Worm (Caenorhabditis elegans) whole organism, L2 larva: ENCODE data around the gene F54D12.7.

Experiments used
- C34F6.9 ChIP-seq: fragments of 150-350 bp; optimal IDR thresholded peaks from 2 replicates; lab custom pipeline; 2014; ENCODE audit warnings: missing biosample characterization, missing genetic modification characterization
- F13H6.1 ChIP-seq: sonication (generic microtip); optimal IDR thresholded peaks from 2 replicates; lab custom pipeline; 2016; ENCODE audit warnings: missing genetic modification characterization, missing compliant biosample characterization
- R02D3.7 ChIP-seq: fragments of 150-350 bp; optimal IDR thresholded peaks from 2 replicates; lab custom pipeline; 2014; ENCODE audit warnings: missing biosample characterization, missing genetic modification characterization
- Y55F3AM.14 ChIP-seq: fragments of 200-800 bp; sonication (Bioruptor generic); optimal IDR thresholded peaks from 2 replicates; lab custom pipeline; 2018; ENCODE audit warnings: mild to moderate bottlenecking, missing genetic modification characterization, missing compliant biosample characterization
- ZK546.5 ChIP-seq: sonication (generic microtip); optimal IDR thresholded peaks from 2 replicates; lab custom pipeline; 2017; ENCODE audit warnings: missing biosample characterization, missing genetic modification characterization
- alr-1 ChIP-seq: fragments of 150-350 bp; optimal IDR thresholded peaks from 2 replicates; lab custom pipeline; 2014; ENCODE audit warnings: missing biosample characterization, missing genetic modification characterization
- aly-2 ChIP-seq: fragments of 150-350 bp; optimal IDR thresholded peaks from 2 replicates; lab custom pipeline; 2014; ENCODE audit warnings: missing biosample characterization, missing genetic modification characterization
- ama-1 ChIP-seq: fragments of 150-350 bp; optimal IDR thresholded peaks from 2 replicates; lab custom pipeline; 2018; ENCODE audit warnings: inconsistent platforms
- blmp-1 ChIP-seq: sonication (generic microtip); optimal IDR thresholded peaks from 2 replicates; lab custom pipeline; 2017; ENCODE audit warnings: missing genetic modification characterization, mild to moderate bottlenecking, missing compliant biosample characterization, antibody characterized with exemption, moderate library complexity; ENCODE audit not compliant: insufficient read depth
- crh-2 ChIP-seq: sonication (generic microtip); optimal IDR thresholded peaks from 2 replicates; lab custom pipeline; 2017; ENCODE audit warnings: missing biosample characterization, missing genetic modification characterization
- egl-27 ChIP-seq: sonication (generic microtip); optimal IDR thresholded peaks from 3 replicates; lab custom pipeline; 2017; ENCODE audit warnings: missing biosample characterization, missing genetic modification reagents, missing genetic modification characterization
- elt-1 ChIP-seq: fragments of 150-350 bp; optimal IDR thresholded peaks from 2 replicates; lab custom pipeline; 2014; ENCODE audit warnings: missing biosample characterization, missing genetic modification characterization
- elt-3 ChIP-seq: sonication (generic microtip); optimal IDR thresholded peaks from 2 replicates; lab custom pipeline; 2017; ENCODE audit warnings: missing biosample characterization, missing genetic modification characterization
- fos-1 ChIP-seq: fragments of 150-350 bp; optimal IDR thresholded peaks from 2 replicates; lab custom pipeline; 2014; ENCODE audit warnings: missing biosample characterization, missing genetic modification characterization
- gmeb-1 ChIP-seq: fragments of 150-350 bp; optimal IDR thresholded peaks from 2 replicates; lab custom pipeline; 2014; ENCODE audit warnings: missing biosample characterization, missing genetic modification characterization
- lin-13 ChIP-seq: fragments of 150-350 bp; optimal IDR thresholded peaks from 2 replicates; lab custom pipeline; 2014; ENCODE audit warnings: missing biosample characterization, missing genetic modification reagents, missing genetic modification characterization
- lin-39 ChIP-seq: fragments of 150-350 bp; optimal IDR thresholded peaks from 2 replicates; lab custom pipeline; 2014; ENCODE audit warnings: missing biosample characterization, missing genetic modification reagents, missing genetic modification characterization
- lsy-2 ChIP-seq, 2 experiments: fragments of 150-350 bp in 1 of 2; sonication (generic microtip) in 1 of 2; optimal IDR thresholded peaks; 2 replicates each; lab custom pipeline; 2014 to 2017; ENCODE audit warnings: missing biosample characterization in 2 of 2, missing genetic modification characterization in 2 of 2
- mbf-1 ChIP-seq: sonication (generic microtip); optimal IDR thresholded peaks from 2 replicates; lab custom pipeline; 2017; ENCODE audit warnings: missing biosample characterization, missing genetic modification characterization
- mdl-1 ChIP-seq, 2 experiments: fragments of 150-350 bp in 1 of 2; sonication (generic microtip) in 1 of 2; optimal IDR thresholded peaks; 2 replicates each; lab custom pipeline; 2017; ENCODE audit warnings: missing biosample characterization in 2 of 2, missing genetic modification characterization in 2 of 2
- nhr-10 ChIP-seq: sonication (generic microtip); optimal IDR thresholded peaks from 2 replicates; lab custom pipeline; 2017; ENCODE audit warnings: missing biosample characterization, missing genetic modification characterization
- nhr-11 ChIP-seq: fragments of 150-350 bp; optimal IDR thresholded peaks from 2 replicates; lab custom pipeline; 2014; ENCODE audit warnings: missing biosample characterization, missing genetic modification characterization
- nhr-12 ChIP-seq: fragments of 150-350 bp; optimal IDR thresholded peaks from 2 replicates; lab custom pipeline; 2014; ENCODE audit warnings: missing biosample characterization, missing genetic modification characterization
- nhr-21 ChIP-seq: fragments of 150-350 bp; optimal IDR thresholded peaks from 2 replicates; lab custom pipeline; 2014; ENCODE audit warnings: missing biosample characterization, missing genetic modification characterization
- nhr-23 ChIP-seq: fragments of 150-350 bp; optimal IDR thresholded peaks from 2 replicates; lab custom pipeline; 2014; ENCODE audit warnings: missing biosample characterization, missing genetic modification reagents, missing genetic modification characterization
- nhr-237 ChIP-seq: fragments of 150-350 bp; optimal IDR thresholded peaks from 2 replicates; lab custom pipeline; 2014; ENCODE audit warnings: missing biosample characterization, missing genetic modification characterization
- nhr-25 ChIP-seq: fragments of 150-350 bp; sonication (generic microtip); optimal IDR thresholded peaks from 3 replicates; lab custom pipeline; 2014; ENCODE audit warnings: missing biosample characterization, missing genetic modification characterization
- nhr-6 ChIP-seq: fragments of 150-350 bp; optimal IDR thresholded peaks from 2 replicates; lab custom pipeline; 2014; ENCODE audit warnings: missing biosample characterization, missing genetic modification characterization
- peb-1 ChIP-seq: fragments of 150-350 bp; optimal IDR thresholded peaks from 2 replicates; lab custom pipeline; 2014; ENCODE audit warnings: missing biosample characterization, missing genetic modification characterization
- sem-4 ChIP-seq: fragments of 150-350 bp; optimal IDR thresholded peaks from 2 replicates; lab custom pipeline; 2014; ENCODE audit warnings: missing biosample characterization, missing genetic modification reagents, missing genetic modification characterization
- skn-1 ChIP-seq: sonication (generic microtip); optimal IDR thresholded peaks from 2 replicates; lab custom pipeline; 2017; ENCODE audit warnings: missing biosample characterization, missing genetic modification characterization
- sma-3 ChIP-seq: sonication (generic microtip); optimal IDR thresholded peaks from 2 replicates; lab custom pipeline; 2016; ENCODE audit warnings: missing genetic modification reagents, missing genetic modification characterization, missing compliant biosample characterization
- sma-9 ChIP-seq, 2 experiments: fragments of 150-350 bp in 1 of 2; sonication (generic microtip) in 1 of 2; optimal IDR thresholded peaks; 2 replicates each; lab custom pipeline; 2014 to 2016; ENCODE audit warnings: missing genetic modification characterization in 2 of 2, mild to moderate bottlenecking in 1 of 2, missing biosample characterization in 1 of 2, missing compliant biosample characterization in 1 of 2, missing genetic modification reagents in 1 of 2, moderate library complexity in 1 of 2
- unc-39 ChIP-seq: fragments of 150-350 bp; optimal IDR thresholded peaks from 2 replicates; lab custom pipeline; 2014; ENCODE audit warnings: missing biosample characterization, missing genetic modification characterization
- zag-1 ChIP-seq: fragments of 150-350 bp; optimal IDR thresholded peaks from 2 replicates; lab custom pipeline; 2014; ENCODE audit warnings: missing biosample characterization, missing genetic modification characterization
- ztf-1 ChIP-seq: fragments of 200-800 bp; sonication (Bioruptor generic); conservative IDR thresholded peaks from 2 replicates; pipeline ENCODE4 v1.3.6; 2022; ENCODE audit warnings: missing genetic modification characterization, missing compliant biosample characterization
- ztf-11 ChIP-seq: sonication (generic microtip); optimal IDR thresholded peaks from 2 replicates; lab custom pipeline; 2017; ENCODE audit warnings: missing biosample characterization, missing genetic modification characterization

Gene F54D12.7

ce11 chrII:1385280-1385679 lies at the start of gene F54D12.7:
F54D12.7 (minus strand) TSS chrII:1385380.
- no peak for TF ChIP-seq lin-39 (tag; lab: Kevin White, UChicago)
- no peak for TF ChIP-seq blmp-1 (tag; lab: Kevin White, UChicago)
- no peak for TF ChIP-seq sma-9 (GFP tag; optimal IDR thresholded peaks at IDR 0.05; lab: Kevin White, UChicago)
- TF ChIP-seq sma-9 (tag; optimal IDR thresholded peaks at IDR 0.05; lab: Kevin White, UChicago): no peak
- TF ChIP-seq ztf-11 (tag; lab: Kevin White, UChicago): no peak
- TF ChIP-seq sem-4 (tag; lab: Kevin White, UChicago): no peak
- TF ChIP-seq aly-2 (tag; lab: Kevin White, UChicago): no peak
- TF ChIP-seq nhr-10 (tag; lab: Kevin White, UChicago): no peak
- TF ChIP-seq elt-3 (tag; lab: Kevin White, UChicago): no peak
- no peak for TF ChIP-seq unc-39 (tag; lab: Kevin White, UChicago)
- TF ChIP-seq alr-1 (tag; lab: Kevin White, UChicago): no peak
- TF ChIP-seq skn-1 (tag; lab: Kevin White, UChicago): no peak
- no peak for TF ChIP-seq nhr-23

ce11 chrII:1423660-1424059 lies 38.5 kb upstream of the F54D12.7 start, which contains the start of gene Y51H7C.10:
Y51H7C.10 (minus strand) TSS chrII:1423760.
- no peak for TF ChIP-seq blmp-1 (tag; lab: Kevin White, UChicago)
- no peak for TF ChIP-seq C34F6.9
- TF ChIP-seq ama-1 (lab: Kevin White, UChicago): no peak
- no peak for TF ChIP-seq gmeb-1
- TF ChIP-seq fos-1 (tag; lab: Kevin White, UChicago): no peak
- no peak for TF ChIP-seq nhr-25 (tag; lab: Kevin White, UChicago)
- no peak for TF ChIP-seq mdl-1 (tag; optimal IDR thresholded peaks at IDR 0.05; lab: Kevin White, UChicago)
- no peak for TF ChIP-seq peb-1 (tag; lab: Kevin White, UChicago)
- no peak for TF ChIP-seq sem-4 (tag; lab: Kevin White, UChicago)
- TF ChIP-seq sma-3 (GFP tag; lab: Kevin White, UChicago): no peak
- TF ChIP-seq mbf-1: no peak
- no peak for TF ChIP-seq ZK546.5 (tag; lab: Kevin White, UChicago)
- TF ChIP-seq, all 48 proteins: peak for 0

ce11 chrII:1420806-1421463 lies 35.8 kb upstream of the F54D12.7 start:
- no peak for TF ChIP-seq zag-1 (tag; lab: Kevin White, UChicago)

- TF ChIP-seq elt-1 (no peak), sma-3 (GFP tag; lab: Kevin White, UChicago) (no peak), alr-1 (tag; lab: Kevin White, UChicago) (no peak), ztf-11 (tag; lab: Kevin White, UChicago) (no peak), ZK546.5 (tag; lab: Kevin White, UChicago) (no peak), elt-3 (tag; lab: Kevin White, UChicago) (no peak), peb-1 (tag; lab: Kevin White, UChicago) (no peak), nhr-6 (tag; lab: Kevin White, UChicago) (no peak), crh-2 (tag; lab: Kevin White, UChicago) (no peak), nhr-237 (no peak), nhr-25 (tag; lab: Kevin White, UChicago) (no peak), gmeb-1 (no peak), ztf-1 (no peak), R02D3.7 (tag; lab: Kevin White, UChicago) (no peak), lin-13 (no peak), lsy-2 (tag; optimal IDR thresholded peaks at IDR 0.05; lab: Kevin White, UChicago) (no peak), ama-1 (lab: Kevin White, UChicago) (no peak)
Measured at ce11 chrII:1419994-1420393, 34.8 kb upstream of the F54D12.7 start.

ce11 chrII:1412359-1412907 lies 27.3 kb upstream of the F54D12.7 start, which contains the start of gene alkb-1:
alkb-1 (plus strand) TSS chrII:1412409.
- TF ChIP-seq ztf-11 (tag; lab: Kevin White, UChicago) (no peak), ztf-1 (no peak), F13H6.1 (no peak), egl-27 (no peak), skn-1 (tag; lab: Kevin White, UChicago) (no peak), C34F6.9 (no peak), nhr-12 (tag; lab: Kevin White, UChicago) (no peak), nhr-21 (tag; lab: Kevin White, UChicago) (no peak), nhr-11 (tag; lab: Kevin White, UChicago) (no peak), Y55F3AM.14 (GFP tag; lab: Kevin White, UChicago) (no peak), R02D3.7 (tag; lab: Kevin White, UChicago) (no peak), lin-13 (no peak)
